Worm (Caenorhabditis elegans) whole organism, L1 larva: Measurements from ENCODE around the gene nhr-114.

ENCODE experiments used
- C16A3.4 ChIP-seq: fragments of 150-350 bp; optimal IDR thresholded peaks from 2 replicates; lab custom pipeline; 2014; ENCODE audit warnings: missing biosample characterization, missing genetic modification characterization
- C34B4.2 ChIP-seq: sonication (generic microtip); optimal IDR thresholded peaks from 2 replicates; lab custom pipeline; 2017; ENCODE audit warnings: mild to moderate bottlenecking, missing genetic modification characterization, missing compliant biosample characterization
- F16B12.6 ChIP-seq: fragments of 150-350 bp; optimal IDR thresholded peaks from 2 replicates; lab custom pipeline; 2014; ENCODE audit warnings: missing biosample characterization, missing genetic modification characterization
- alr-1 ChIP-seq: fragments of 200-800 bp; sonication (Bioruptor generic); optimal IDR thresholded peaks from 2 replicates; lab custom pipeline; 2018; ENCODE audit warnings: borderline replicate concordance, mild to moderate bottlenecking, missing genetic modification characterization, missing compliant biosample characterization
- ama-1 ChIP-seq: fragments of 150-350 bp; optimal IDR thresholded peaks from 2 replicates; lab custom pipeline; 2014
- blmp-1 ChIP-seq: fragments of 150-350 bp; optimal IDR thresholded peaks from 2 replicates; lab custom pipeline; 2014; ENCODE audit warnings: missing biosample characterization, missing genetic modification characterization
- ceh-63 ChIP-seq: fragments of 200-800 bp; sonication (Bioruptor generic); optimal IDR thresholded peaks from 2 replicates; lab custom pipeline; 2018; ENCODE audit warnings: mild to moderate bottlenecking, missing genetic modification characterization, missing compliant biosample characterization
- ceh-82 ChIP-seq, 3 experiments: fragments of 150-350 bp in 1 of 3; sonication (generic microtip) in 2 of 3; optimal IDR thresholded peaks; 2 replicates each; lab custom pipeline; 2014 to 2017; ENCODE audit warnings: missing biosample characterization in 3 of 3, missing genetic modification characterization in 3 of 3
- dpl-1 ChIP-seq, 3 experiments: fragments of 150-350 bp in 2 of 3; sonication (generic microtip) in 1 of 3; optimal IDR thresholded peaks; 2 replicates each; lab custom pipeline; 2014 to 2017; ENCODE audit warnings: missing biosample characterization in 3 of 3, missing genetic modification characterization in 3 of 3, missing genetic modification reagents in 3 of 3
- dsc-1 ChIP-seq: sonication (generic microtip); optimal IDR thresholded peaks from 2 replicates; lab custom pipeline; 2016; ENCODE audit warnings: mild to moderate bottlenecking, missing genetic modification characterization, missing compliant biosample characterization
- efl-1 ChIP-seq, 4 experiments: fragments of 150-350 bp; optimal IDR thresholded peaks in 3 of 4; peaks in 1 of 4; 1 replicate in 1 of 4; 2 replicates in 3 of 4; lab custom pipeline; 2014; ENCODE audit warnings: missing biosample characterization in 2 of 4, missing genetic modification characterization in 2 of 4, missing genetic modification reagents in 2 of 4
- elt-3 ChIP-seq, 6 experiments: fragments of 150-350 bp in 1 of 6; sonication (generic microtip); optimal IDR thresholded peaks; 2 replicates each; lab custom pipeline; 2017 to 2018; ENCODE audit warnings: missing biosample characterization in 6 of 6, missing genetic modification characterization in 6 of 6, inconsistent platforms in 1 of 6
- fkh-10 ChIP-seq: sonication (generic microtip); optimal IDR thresholded peaks from 2 replicates; lab custom pipeline; 2017; ENCODE audit warnings: missing biosample characterization, missing genetic modification reagents, missing genetic modification characterization
- fkh-4 ChIP-seq: sonication (generic microtip); optimal IDR thresholded peaks from 2 replicates; lab custom pipeline; 2016; ENCODE audit warnings: missing compliant biosample characterization, missing genetic modification characterization, borderline replicate concordance
- fkh-8 ChIP-seq: sonication (generic microtip); optimal IDR thresholded peaks from 2 replicates; lab custom pipeline; 2016; ENCODE audit warnings: mild to moderate bottlenecking, missing genetic modification characterization, missing compliant biosample characterization
- fos-1 ChIP-seq: fragments of 150-350 bp; optimal IDR thresholded peaks from 2 replicates; lab custom pipeline; 2014; ENCODE audit warnings: missing biosample characterization, missing genetic modification characterization
- grh-1 ChIP-seq: fragments of 200-800 bp; sonication (Bioruptor generic); IDR thresholded peaks from 2 replicates; pipeline ENCODE4 v1.3.6; 2022; ENCODE audit warnings: missing genetic modification reagents, missing genetic modification characterization, missing compliant biosample characterization
- hlh-4 ChIP-seq: sonication (generic microtip); optimal IDR thresholded peaks from 2 replicates; lab custom pipeline; 2016; ENCODE audit warnings: mild to moderate bottlenecking, missing genetic modification characterization, missing compliant biosample characterization
- irx-1 ChIP-seq: sonication (generic microtip); optimal IDR thresholded peaks from 2 replicates; lab custom pipeline; 2016; ENCODE audit warnings: missing genetic modification characterization, missing compliant biosample characterization
- lin-13 ChIP-seq: fragments of 150-350 bp; optimal IDR thresholded peaks from 2 replicates; lab custom pipeline; 2014; ENCODE audit warnings: missing biosample characterization, missing genetic modification reagents, missing genetic modification characterization
- lin-14 ChIP-seq: fragments of 200-800 bp; sonication (Bioruptor generic); optimal IDR thresholded peaks from 2 replicates; lab custom pipeline; 2018; ENCODE audit warnings: mild to moderate bottlenecking, missing genetic modification characterization, moderate library complexity, missing compliant biosample characterization
- lin-35 ChIP-seq, 2 experiments: fragments of 150-350 bp; optimal IDR thresholded peaks; 2 replicates each; lab custom pipeline; 2014; ENCODE audit warnings: missing biosample characterization in 2 of 2, missing genetic modification characterization in 2 of 2, missing genetic modification reagents in 2 of 2
- lin-39 ChIP-seq: fragments of 150-350 bp; optimal IDR thresholded peaks from 2 replicates; lab custom pipeline; 2014; ENCODE audit warnings: missing biosample characterization, missing genetic modification reagents, missing genetic modification characterization
- lsy-2 ChIP-seq, 2 experiments: fragments of 150-350 bp; optimal IDR thresholded peaks; 2 replicates each; lab custom pipeline; 2014; ENCODE audit warnings: missing biosample characterization in 2 of 2, missing genetic modification characterization in 2 of 2
- nhr-20 ChIP-seq: sonication (generic microtip); optimal IDR thresholded peaks from 2 replicates; lab custom pipeline; 2016; ENCODE audit warnings: mild to moderate bottlenecking, missing genetic modification characterization, missing compliant biosample characterization
- nhr-28 ChIP-seq: fragments of 150-350 bp; optimal IDR thresholded peaks from 2 replicates; lab custom pipeline; 2014; ENCODE audit warnings: missing biosample characterization, missing genetic modification characterization
- nhr-47 ChIP-seq: sonication (generic microtip); optimal IDR thresholded peaks from 2 replicates; lab custom pipeline; 2016; ENCODE audit warnings: mild to moderate bottlenecking, missing genetic modification characterization, moderate library complexity, missing compliant biosample characterization
- nhr-71 ChIP-seq: sonication (generic microtip); optimal IDR thresholded peaks from 2 replicates; lab custom pipeline; 2016; ENCODE audit warnings: mild to moderate bottlenecking, missing genetic modification characterization, moderate library complexity, missing compliant biosample characterization
- nhr-76 ChIP-seq: sonication (generic microtip); optimal IDR thresholded peaks from 2 replicates; lab custom pipeline; 2017; ENCODE audit warnings: missing biosample characterization, missing genetic modification characterization
- nhr-77 ChIP-seq: fragments of 150-350 bp; optimal IDR thresholded peaks from 2 replicates; lab custom pipeline; 2014; ENCODE audit warnings: missing biosample characterization, missing genetic modification characterization
- nhr-85 ChIP-seq: sonication (generic microtip); peaks from one replicate; lab custom pipeline; 2016; ENCODE audit warnings: missing genetic modification characterization, inconsistent platforms, missing compliant biosample characterization
- nhr-90 ChIP-seq: sonication (generic microtip); optimal IDR thresholded peaks from 2 replicates; lab custom pipeline; 2016; ENCODE audit warnings: mild to moderate bottlenecking, missing genetic modification characterization, missing compliant biosample characterization; ENCODE audit not compliant: poor library complexity
- pag-3 ChIP-seq: sonication (generic microtip); optimal IDR thresholded peaks from 2 replicates; lab custom pipeline; 2017; ENCODE audit warnings: missing genetic modification characterization, mild to moderate bottlenecking, missing compliant biosample characterization, antibody characterized with exemption, borderline replicate concordance; ENCODE audit not compliant: insufficient read depth
- pqm-1 ChIP-seq: sonication (generic microtip); optimal IDR thresholded peaks from 3 replicates; lab custom pipeline; 2017; ENCODE audit warnings: missing biosample characterization, missing genetic modification characterization
- rnt-1 ChIP-seq: sonication (generic microtip); optimal IDR thresholded peaks from 2 replicates; lab custom pipeline; 2016; ENCODE audit warnings: mild to moderate bottlenecking, missing genetic modification characterization, moderate library complexity, missing compliant biosample characterization
- skn-1 ChIP-seq: fragments of 150-350 bp; optimal IDR thresholded peaks from 2 replicates; lab custom pipeline; 2014; ENCODE audit warnings: missing biosample characterization, missing genetic modification characterization
- snpc-4 ChIP-seq: fragments of 150-350 bp; optimal IDR thresholded peaks from 2 replicates; lab custom pipeline; 2014; ENCODE audit warnings: missing biosample characterization, missing genetic modification characterization
- snu-23 ChIP-seq: sonication (generic microtip); optimal IDR thresholded peaks from 2 replicates; lab custom pipeline; 2016; ENCODE audit warnings: missing genetic modification characterization, missing compliant biosample characterization
- sox-4 ChIP-seq: sonication (generic microtip); optimal IDR thresholded peaks from 2 replicates; lab custom pipeline; 2016; ENCODE audit warnings: missing genetic modification characterization, missing compliant biosample characterization
- sptf-1 ChIP-seq: fragments of 150-350 bp; optimal IDR thresholded peaks from 2 replicates; lab custom pipeline; 2014; ENCODE audit warnings: missing biosample characterization, missing genetic modification characterization
- unc-62 ChIP-seq: fragments of 150-350 bp; optimal IDR thresholded peaks from 2 replicates; lab custom pipeline; 2014; ENCODE audit warnings: missing biosample characterization, missing genetic modification reagents, missing genetic modification characterization
- unc-86 ChIP-seq: sonication (generic microtip); optimal IDR thresholded peaks from 2 replicates; lab custom pipeline; 2016; ENCODE audit warnings: missing genetic modification characterization, missing compliant biosample characterization
- unc-98 ChIP-seq: fragments of 200-800 bp; sonication (Bioruptor generic); IDR thresholded peaks from 2 replicates; pipeline ENCODE4 v1.3.6; 2022; ENCODE audit warnings: missing genetic modification characterization, missing compliant biosample characterization
- vab-15 ChIP-seq: sonication (generic microtip); optimal IDR thresholded peaks from 2 replicates; lab custom pipeline; 2017; ENCODE audit warnings: missing genotype, mild to moderate bottlenecking, missing genetic modification characterization, missing compliant biosample characterization
- zip-4 ChIP-seq: fragments of 200-800 bp; sonication (Bioruptor generic); optimal IDR thresholded peaks from 2 replicates; lab custom pipeline; 2018; ENCODE audit warnings: mild to moderate bottlenecking, missing genetic modification characterization, moderate library complexity, missing compliant biosample characterization
- ztf-4 ChIP-seq: fragments of 150-350 bp; optimal IDR thresholded peaks from 2 replicates; lab custom pipeline; 2014; ENCODE audit warnings: missing biosample characterization, missing genetic modification characterization

The nhr-114 gene

ce11 chrV:4190232-4190631, 3.2 kb downstream of the nhr-114 start:
- TF ChIP-seq efl-1 (optimal IDR thresholded peaks at IDR 0.05; lab: Kevin White, UChicago): no peak
- peak in 1 of 2 experiments; percentile 2 for TF ChIP-seq efl-1 (GFP tag; optimal IDR thresholded peaks at IDR 0.05 in 1 of 2; lab: Kevin White, UChicago)
- TF ChIP-seq fkh-10 (GFP tag; lab: Kevin White, UChicago): no peak
- peak; percentile 7 for TF ChIP-seq ama-1 (lab: Kevin White, UChicago)
- no peak for TF ChIP-seq unc-62 (GFP tag; lab: Kevin White, UChicago)
- TF ChIP-seq sox-4 (tag; lab: Kevin White, UChicago): no peak
- TF ChIP-seq, all 84 proteins: peak for 2

- TF ChIP-seq irx-1: peak; percentile 4
- TF ChIP-seq snu-23 (GFP tag; lab: Kevin White, UChicago): peak; percentile 19
- TF ChIP-seq nhr-90: peak; percentile 24
- TF ChIP-seq fkh-8 (tag; lab: Kevin White, UChicago): peak; percentile 63
- TF ChIP-seq ztf-4 (tag; lab: Kevin White, UChicago): no peak
- TF ChIP-seq snpc-4 (tag; lab: Kevin White, UChicago): no peak
- TF ChIP-seq nhr-76: no peak
- TF ChIP-seq efl-1 (optimal IDR thresholded peaks at IDR 0.05; lab: Kevin White, UChicago): no peak
- TF ChIP-seq efl-1 (GFP tag; optimal IDR thresholded peaks at IDR 0.05 in 1 of 2; lab: Kevin White, UChicago): peak; percentile 12 to 89
- TF ChIP-seq nhr-20 (tag; lab: Kevin White, UChicago): peak; percentile 62
- peak; percentile 62 for TF ChIP-seq nhr-71 (tag; lab: Kevin White, UChicago)
- TF ChIP-seq nhr-47 (tag; lab: Kevin White, UChicago): peak; percentile 50
- no peak for TF ChIP-seq fkh-4 (tag; lab: Kevin White, UChicago)
- peak; percentile 26 for TF ChIP-seq vab-15 (tag; lab: Kevin White, UChicago)
- peak; percentile 45 for TF ChIP-seq lin-13 (GFP tag; lab: Kevin White, UChicago)
- TF ChIP-seq ceh-82 (tag; optimal IDR thresholded peaks at IDR 0.05; lab: Kevin White, UChicago): peak in 1 of 3 experiments; percentile 21
- no peak for TF ChIP-seq pqm-1 (tag; lab: Kevin White, UChicago)
- peak; percentile 88 for TF ChIP-seq grh-1 (GFP tag; lab: Robert Waterston, UW)
- TF ChIP-seq lin-14 (GFP tag; lab: Kevin White, UChicago): peak; percentile 59
- TF ChIP-seq nhr-85: peak; percentile 92
- peak; percentile 11 for TF ChIP-seq blmp-1 (tag; lab: Kevin White, UChicago)
- no peak for TF ChIP-seq fos-1
- peak in 2 of 3 experiments; percentile 14 to 41 for TF ChIP-seq dpl-1 (GFP tag; optimal IDR thresholded peaks at IDR 0.05; lab: Kevin White, UChicago)
- TF ChIP-seq dsc-1 (tag; lab: Kevin White, UChicago): peak; percentile 47
- TF ChIP-seq elt-3 (tag; optimal IDR thresholded peaks at IDR 0.05; lab: Kevin White, UChicago): peak in 1 of 6 experiments; percentile 44
- no peak for TF ChIP-seq nhr-77 (tag; lab: Kevin White, UChicago)
- peak; percentile 41 for TF ChIP-seq unc-86 (tag; lab: Kevin White, UChicago)
- no peak for TF ChIP-seq C34B4.2 (tag; lab: Kevin White, UChicago)
- TF ChIP-seq lin-35 (GFP tag; optimal IDR thresholded peaks at IDR 0.05; lab: Kevin White, UChicago): peak; percentile 8 to 70
- TF ChIP-seq, all 84 proteins: peak for 20
Observed at ce11 chrV:4192688-4193471, 5.9 kb downstream of the nhr-114 start.

- TF ChIP-seq nhr-90 (peak; percentile 87), skn-1 (peak; percentile 67), rnt-1 (peak; percentile 94), ama-1 (lab: Kevin White, UChicago) (no peak), unc-98 (GFP tag; lab: Robert Waterston, UW) (no peak), ceh-63 (GFP tag; lab: Kevin White, UChicago) (no peak), F16B12.6 (tag; lab: Kevin White, UChicago) (peak; percentile 56), nhr-71 (tag; lab: Kevin White, UChicago) (peak; percentile 90), alr-1 (tag; lab: Kevin White, UChicago) (no peak), C34B4.2 (tag; lab: Kevin White, UChicago) (no peak), nhr-28 (no peak), zip-4 (GFP tag; lab: Kevin White, UChicago) (peak; percentile 59), irx-1 (peak; percentile 73), sptf-1 (no peak), pag-3 (tag; lab: Kevin White, UChicago) (peak; percentile 19), lsy-2 (tag; optimal IDR thresholded peaks at IDR 0.05; lab: Kevin White, UChicago) (peak; percentile 87), C16A3.4 (tag; lab: Kevin White, UChicago) (peak; percentile 88), lin-39 (peak; percentile 29), hlh-4 (no peak)
Observed at ce11 chrV:4194587-4195211, 7.7 kb downstream of the nhr-114 start, which contains the start of gene Y45G5AM.9. TSS of gene Y45G5AM.9 (minus strand) at chrV:4194637.
